Fruit fly (Drosophila melanogaster) whole organism, embryonic: ENCODE measurements around the gene Naam.

Source experiments
- CG11085 ChIP-seq: fragments of 200-800 bp; sonication (Bioruptor generic); IDR thresholded peaks from 2 replicates; pipeline ENCODE4 v1.3.6; 2022; ENCODE audit warnings: missing biosample characterization, missing genetic modification characterization
- CG11695 ChIP-seq: fragments of 200-800 bp; sonication (Bioruptor generic); IDR thresholded peaks from 3 replicates; pipeline ENCODE4 v1.3.6; 2022; ENCODE audit warnings: missing biosample characterization, missing genetic modification characterization
- CG12299 ChIP-seq: fragments of 200-800 bp; sonication (Bioruptor generic); optimal IDR thresholded peaks from 2 replicates; lab custom pipeline; 2018; ENCODE audit warnings: missing biosample characterization, mild to moderate bottlenecking, missing genetic modification characterization
- CG13624 ChIP-seq: fragments of 200-800 bp; sonication (Bioruptor generic); optimal IDR thresholded peaks from 2 replicates; lab custom pipeline; 2016; ENCODE audit warnings: missing biosample characterization, missing genetic modification characterization
- CG14710 ChIP-seq: fragments of 200-800 bp; sonication (Bioruptor generic); optimal IDR thresholded peaks from 3 replicates; lab custom pipeline; 2019; ENCODE audit warnings: missing biosample characterization, mild to moderate bottlenecking, missing genetic modification characterization, moderate library complexity
- CG1603 ChIP-seq: fragments of 200-800 bp; sonication (Bioruptor generic); optimal IDR thresholded peaks from 2 replicates; lab custom pipeline; 2019; ENCODE audit warnings: missing biosample characterization, mild to moderate bottlenecking, missing genetic modification characterization, moderate library complexity
- CG17328 ChIP-seq: fragments of 200-800 bp; sonication (Bioruptor generic); IDR thresholded peaks from 2 replicates; pipeline ENCODE4 v1.3.6; 2022; ENCODE audit warnings: missing biosample characterization, missing genetic modification characterization
- CG17612 ChIP-seq: fragments of 200-800 bp; sonication (Bioruptor generic); IDR thresholded peaks from 2 replicates; pipeline ENCODE4 v1.3.6; 2022; ENCODE audit warnings: missing biosample characterization, missing genetic modification characterization
- CG18011 ChIP-seq: fragments of 200-800 bp; sonication (Bioruptor generic); optimal IDR thresholded peaks from 2 replicates; lab custom pipeline; 2017; ENCODE audit warnings: missing biosample characterization, missing genetic modification characterization, mild to moderate bottlenecking, moderate library complexity, missing genotype
- CG18619 ChIP-seq: fragments of 200-800 bp; sonication (Bioruptor generic); optimal IDR thresholded peaks from 3 replicates; lab custom pipeline; 2017; ENCODE audit warnings: missing biosample characterization, mild to moderate bottlenecking, missing genetic modification characterization
- CG31365 ChIP-seq: fragments of 200-800 bp; sonication (Bioruptor generic); optimal IDR thresholded peaks from 2 replicates; lab custom pipeline; 2018; ENCODE audit warnings: missing biosample characterization, mild to moderate bottlenecking, missing genetic modification characterization
- CG3726 ChIP-seq: fragments of 200-800 bp; sonication (Bioruptor generic); IDR thresholded peaks from 3 replicates; pipeline ENCODE4, ENCODE4 v1.3.6; 2022; ENCODE audit warnings: missing biosample characterization, missing genetic modification characterization
- CG4617 ChIP-seq: fragments of 200-800 bp; sonication (Bioruptor generic); optimal IDR thresholded peaks from 3 replicates; lab custom pipeline; 2016; ENCODE audit warnings: missing biosample characterization, missing genetic modification characterization, borderline replicate concordance
- CG6175 ChIP-seq: fragments of 200-800 bp; sonication (Bioruptor generic); IDR thresholded peaks from 3 replicates; pipeline ENCODE4 v1.3.6; 2022; ENCODE audit warnings: missing biosample characterization, missing genetic modification characterization
- CG6813 ChIP-seq: fragments of 200-800 bp; sonication (Bioruptor generic); optimal IDR thresholded peaks from 2 replicates; lab custom pipeline; 2017; ENCODE audit warnings: missing biosample characterization, missing genetic modification characterization, mild to moderate bottlenecking, moderate library complexity, missing genetic modification reagents
- CG7372 ChIP-seq: fragments of 200-800 bp; sonication (Bioruptor generic); IDR thresholded peaks from 2 replicates; pipeline ENCODE4 v1.3.6; 2022; ENCODE audit warnings: missing biosample characterization, missing genetic modification characterization
- CG8290 ChIP-seq, 3 experiments: fragments of 200-800 bp; sonication (Bioruptor generic); optimal IDR thresholded peaks; 2 replicates each; lab custom pipeline; 2016 to 2019; ENCODE audit warnings: missing biosample characterization in 3 of 3, missing genetic modification characterization in 3 of 3, mild to moderate bottlenecking in 2 of 3, moderate library complexity in 1 of 3
- CG9437 ChIP-seq: fragments of 200-800 bp; sonication (Bioruptor generic); optimal IDR thresholded peaks from 2 replicates; lab custom pipeline; 2018; ENCODE audit warnings: missing biosample characterization, mild to moderate bottlenecking, missing genetic modification characterization
- CG9797 ChIP-seq: fragments of 200-800 bp; sonication (Bioruptor generic); optimal IDR thresholded peaks from 3 replicates; lab custom pipeline; 2018; ENCODE audit warnings: missing biosample characterization, mild to moderate bottlenecking, missing genetic modification characterization
- Dad ChIP-seq: fragments of 200-800 bp; sonication (Bioruptor generic); optimal IDR thresholded peaks from 3 replicates; lab custom pipeline; 2016; ENCODE audit warnings: missing biosample characterization, missing genetic modification characterization
- Deaf1 ChIP-seq: fragments of 200-800 bp; optimal IDR thresholded peaks from 3 replicates; lab custom pipeline; 2019; ENCODE audit warnings: missing biosample characterization, mild to moderate bottlenecking, missing genetic modification characterization, moderate library complexity
- Dip3 ChIP-seq: fragments of 200-800 bp; sonication (Bioruptor generic); optimal IDR thresholded peaks from 3 replicates; lab custom pipeline; 2016; ENCODE audit warnings: missing biosample characterization, missing genetic modification characterization
- Doc3 ChIP-seq: fragments of 200-800 bp; sonication (Bioruptor generic); IDR thresholded peaks from 3 replicates; pipeline ENCODE4 v1.3.6; 2022; ENCODE audit warnings: missing biosample characterization, missing genetic modification characterization; ENCODE audit not compliant: partially characterized antibody
- E2f2 ChIP-seq: fragments of 200-800 bp; sonication (Bioruptor generic); IDR thresholded peaks from 2 replicates; pipeline ENCODE4 v1.3.6; 2022; ENCODE audit warnings: missing biosample characterization, missing genetic modification characterization
- HmgD ChIP-seq: fragments of 200-800 bp; sonication (Bioruptor generic); optimal IDR thresholded peaks from 3 replicates; lab custom pipeline; 2016; ENCODE audit warnings: missing biosample characterization, missing genetic modification characterization
- Hr3 ChIP-seq: fragments of 200-800 bp; sonication (Bioruptor generic); optimal IDR thresholded peaks from 3 replicates; lab custom pipeline; 2016; ENCODE audit warnings: missing biosample characterization, missing genetic modification characterization
- Hsf ChIP-seq: fragments of 200-800 bp; sonication (Bioruptor generic); optimal IDR thresholded peaks from 3 replicates; lab custom pipeline; 2016; ENCODE audit warnings: missing biosample characterization, missing genetic modification characterization
- Nf-YA ChIP-seq: fragments of 200-800 bp; sonication (Bioruptor generic); IDR thresholded peaks from 2 replicates; pipeline ENCODE4 v1.3.6; 2022; ENCODE audit warnings: missing biosample characterization, missing genetic modification characterization
- Ravus ChIP-seq: fragments of 200-800 bp; sonication (Bioruptor generic); IDR thresholded peaks from 2 replicates; pipeline ENCODE4 v1.3.6; 2022; ENCODE audit warnings: missing biosample characterization, missing genetic modification characterization
- YL-1 ChIP-seq: fragments of 200-800 bp; sonication (Bioruptor generic); optimal IDR thresholded peaks from 3 replicates; lab custom pipeline; 2017; ENCODE audit warnings: missing biosample characterization, mild to moderate bottlenecking, missing genetic modification characterization
- al ChIP-seq: fragments of 200-800 bp; sonication (Bioruptor generic); IDR thresholded peaks from 2 replicates; pipeline ENCODE4 v1.3.6; 2022; ENCODE audit warnings: missing biosample characterization, missing genetic modification characterization
- cas ChIP-seq: fragments of 200-800 bp; sonication (Bioruptor generic); IDR thresholded peaks from 2 replicates; pipeline ENCODE4 v1.3.6; 2022; ENCODE audit warnings: missing biosample characterization, missing genetic modification characterization
- chif ChIP-seq, 2 experiments: fragments of 200-800 bp; sonication (Bioruptor generic); optimal IDR thresholded peaks; 3 replicates each; lab custom pipeline; 2016; ENCODE audit warnings: missing biosample characterization in 2 of 2, missing genetic modification characterization in 2 of 2
- emc ChIP-seq: fragments of 200-800 bp; sonication (Bioruptor generic); optimal IDR thresholded peaks from 2 replicates; lab custom pipeline; 2016; ENCODE audit warnings: missing biosample characterization, missing genetic modification characterization
- eyg ChIP-seq: fragments of 200-800 bp; sonication (Bioruptor generic); optimal IDR thresholded peaks from 3 replicates; lab custom pipeline; 2016; ENCODE audit warnings: missing biosample characterization, missing genetic modification characterization
- gcm ChIP-seq: fragments of 200-800 bp; sonication (Bioruptor generic); optimal IDR thresholded peaks from 2 replicates; lab custom pipeline; 2019; ENCODE audit warnings: missing biosample characterization, mild to moderate bottlenecking, missing genetic modification characterization, moderate library complexity
- jumu ChIP-seq: fragments of 200-800 bp; sonication (Bioruptor generic); optimal IDR thresholded peaks from 3 replicates; lab custom pipeline; 2016; ENCODE audit warnings: missing biosample characterization, missing genetic modification characterization
- lilli ChIP-seq: fragments of 200-800 bp; sonication (Bioruptor generic); optimal IDR thresholded peaks from 3 replicates; lab custom pipeline; 2016; ENCODE audit warnings: missing biosample characterization, missing genetic modification characterization
- nau ChIP-seq: fragments of 200-800 bp; sonication (Bioruptor generic); optimal IDR thresholded peaks from 3 replicates; lab custom pipeline; 2017; ENCODE audit warnings: missing biosample characterization, mild to moderate bottlenecking, missing genetic modification characterization, missing genetic modification reagents
- otp ChIP-seq: fragments of 200-800 bp; sonication (Bioruptor generic); IDR thresholded peaks from 3 replicates; pipeline ENCODE4, ENCODE4 v1.3.6; 2022; ENCODE audit warnings: missing biosample characterization, missing genetic modification characterization
- pfk ChIP-seq: fragments of 200-800 bp; sonication (Bioruptor generic); optimal IDR thresholded peaks from 2 replicates; lab custom pipeline; 2018; ENCODE audit warnings: missing biosample characterization, mild to moderate bottlenecking, missing genetic modification characterization, moderate library complexity
- pzg ChIP-seq: fragments of 200-800 bp; sonication (Bioruptor generic); optimal IDR thresholded peaks from 3 replicates; lab custom pipeline; 2018; ENCODE audit warnings: missing biosample characterization, mild to moderate bottlenecking, missing genetic modification characterization, moderate library complexity
- sim ChIP-seq: fragments of 200-800 bp; sonication (Bioruptor generic); IDR thresholded peaks from 2 replicates; pipeline ENCODE4 v1.3.6; 2022; ENCODE audit warnings: missing biosample characterization, missing genetic modification characterization
- sisA ChIP-seq: fragments of 200-800 bp; sonication (Bioruptor generic); IDR thresholded peaks from 2 replicates; pipeline ENCODE4 v1.3.6; 2022; ENCODE audit warnings: missing biosample characterization, missing genetic modification characterization
- stwl ChIP-seq: fragments of 200-800 bp; sonication (Bioruptor generic); optimal IDR thresholded peaks from 3 replicates; lab custom pipeline; 2018; ENCODE audit warnings: missing biosample characterization, mild to moderate bottlenecking, missing genetic modification characterization, moderate library complexity
- tap ChIP-seq: fragments of 200-800 bp; optimal IDR thresholded peaks from 3 replicates; lab custom pipeline; 2019; ENCODE audit warnings: missing biosample characterization, mild to moderate bottlenecking, missing genetic modification characterization, moderate library complexity
- ttk ChIP-seq: fragments of 200-800 bp; sonication (Bioruptor generic); IDR thresholded peaks from 2 replicates; pipeline ENCODE4 v2.1.2; 2022; ENCODE audit warnings: missing biosample characterization, missing genetic modification characterization
- tup ChIP-seq: fragments of 200-800 bp; sonication (Bioruptor generic); optimal IDR thresholded peaks from 2 replicates; lab custom pipeline; 2016; ENCODE audit warnings: missing biosample characterization, mild to moderate bottlenecking, missing genetic modification characterization, moderate library complexity
- unc-4 ChIP-seq: fragments of 200-800 bp; sonication (Bioruptor generic); IDR thresholded peaks from 2 replicates; pipeline ENCODE4 v1.3.6; 2022; ENCODE audit warnings: missing biosample characterization, missing genetic modification characterization; ENCODE audit not compliant: partially characterized antibody
- yki ChIP-seq: fragments of >200 bp; optimal IDR thresholded peaks from 3 replicates; lab custom pipeline; 2018

Naam gene

DNA sequence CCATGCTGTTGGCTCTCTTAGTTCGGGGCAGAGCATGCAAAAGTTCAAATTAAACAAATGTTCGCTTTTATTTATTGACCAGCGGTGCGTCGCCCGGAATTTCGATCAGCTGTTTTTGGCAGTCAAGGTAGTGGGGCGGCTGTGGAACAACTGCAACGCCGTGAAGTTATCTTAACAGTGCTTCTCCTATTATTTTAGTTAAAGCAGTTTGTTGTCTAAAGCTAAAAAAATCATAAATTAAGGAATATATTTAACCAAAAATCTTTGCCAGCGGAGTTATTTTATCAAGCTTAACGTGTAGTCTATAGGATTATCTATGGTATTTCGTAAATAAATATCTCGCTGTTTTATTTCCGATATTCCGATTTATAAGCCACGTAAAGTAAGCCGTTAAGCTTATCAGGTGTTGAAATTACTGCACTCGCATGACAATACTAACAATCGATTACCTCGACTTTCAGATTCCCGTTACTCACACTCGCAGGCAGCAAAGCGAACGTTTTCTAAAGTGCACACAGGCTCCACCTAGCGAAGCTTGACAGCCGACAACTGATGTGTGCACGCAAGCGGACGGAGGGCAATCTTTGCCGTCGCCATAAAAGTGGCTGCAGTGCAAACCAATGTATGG lies 22.8 kb upstream of the Naam start, which contains the start of the genes CG6195 and CG31220 (continued):
- TF ChIP-seq Deaf1 (tag; lab: Kevin White, UChicago) (no peak), sisA (GFP tag; lab: Robert Waterston, UW) (no peak), CG31365 (tag; lab: Kevin White, UChicago) (peak; percentile 33), tap (tag; lab: Kevin White, UChicago) (no peak), ttk (GFP tag; lab: Robert Waterston, UW) (no peak), stwl (tag; lab: Kevin White, UChicago) (peak; percentile 64), HmgD (peak; percentile 22), Hr3 (GFP tag; lab: Kevin White, UChicago) (no peak), jumu (no peak), chif (GFP tag; optimal IDR thresholded peaks at IDR 0.05; lab: Kevin White, UChicago) (peak; percentile 14 to 35), cas (no peak), lilli (GFP tag; lab: Kevin White, UChicago) (peak; percentile 8), CG11085 (GFP tag; lab: Robert Waterston, UW) (no peak), sim (GFP tag; lab: Robert Waterston, UW) (no peak), tup (GFP tag; lab: Kevin White, UChicago) (no peak), Doc3 (GFP tag; lab: Robert Waterston, UW) (no peak), CG18011 (GFP tag; lab: Kevin White, UChicago) (no peak), CG6175 (GFP tag; lab: Robert Waterston, UW) (no peak), al (GFP tag; lab: Robert Waterston, UW) (no peak), emc (GFP tag; lab: Kevin White, UChicago) (no peak), otp (peak; percentile 8; the same call in 1 of the 3 replicates), CG17328 (GFP tag; lab: Robert Waterston, UW) (0 out of 2 replicates have a peak, but pooled peaks have one; percentile 24), CG12299 (tag; lab: Kevin White, UChicago) (peak; percentile 14), CG17612 (no peak), Hsf (peak; percentile 14), eyg (GFP tag; lab: Kevin White, UChicago) (no peak), pfk (GFP tag; lab: Kevin White, UChicago) (no peak), CG3726 (GFP tag; lab: Robert Waterston, UW) (no peak), Dip3 (GFP tag; lab: Kevin White, UChicago) (no peak), Nf-YA (GFP tag; lab: Robert Waterston, UW) (0 out of 2 replicates have a peak, but pooled peaks have one; percentile 13), E2f2 (GFP tag; lab: Robert Waterston, UW) (peak; percentile 40; the same call in 1 of the 2 replicates), CG7372 (GFP tag; lab: Robert Waterston, UW) (no peak), CG14710 (tag; lab: Kevin White, UChicago) (peak; percentile 26), Ravus (no peak), CG18619 (GFP tag; lab: Kevin White, UChicago) (no peak), nau (GFP tag; lab: Kevin White, UChicago) (no peak), CG9797 (GFP tag; lab: Kevin White, UChicago) (peak; percentile 72), unc-4 (0 out of 2 replicates have a peak, but pooled peaks have one; percentile 41), CG9437 (peak; percentile 10), CG8290 (GFP tag; optimal IDR thresholded peaks at IDR 0.05; lab: Kevin White, UChicago) (peak; percentile 30), CG8290 (tag; optimal IDR thresholded peaks at IDR 0.05; lab: Kevin White, UChicago) (no peak), CG6813 (GFP tag; lab: Kevin White, UChicago) (no peak), CG13624 (no peak), pzg (GFP tag; lab: Kevin White, UChicago) (peak; percentile 70), CG1603 (peak; percentile 100), YL-1 (no peak), CG4617 (peak; percentile 2), Dad (GFP tag; lab: Kevin White, UChicago) (peak; percentile 2), yki (lab: Kevin White, UChicago) (no peak), gcm (GFP tag; lab: Kevin White, UChicago) (no peak), CG11695 (no peak)
